Worm (Caenorhabditis elegans) whole organism, late embryonic: ENCODE data around the gene srx-97.

ENCODE experiments used
- C08G9.2 ChIP-seq: sonication (generic microtip); optimal IDR thresholded peaks from 2 replicates; lab custom pipeline; 2016; ENCODE audit warnings: mild to moderate bottlenecking, missing genetic modification characterization, moderate library complexity, missing compliant biosample characterization
- K02D7.2 ChIP-seq: sonication (generic microtip); optimal IDR thresholded peaks from 2 replicates; lab custom pipeline; 2017; ENCODE audit warnings: mild to moderate bottlenecking, missing genetic modification characterization, missing compliant biosample characterization
- T23F11.4 ChIP-seq: fragments of 200-800 bp; sonication (Bioruptor generic); optimal IDR thresholded peaks from 2 replicates; lab custom pipeline; 2018; ENCODE audit warnings: mild to moderate bottlenecking, missing genetic modification characterization, missing compliant biosample characterization
- ahr-1 ChIP-seq: sonication (generic microtip); optimal IDR thresholded peaks from 2 replicates; lab custom pipeline; 2016; ENCODE audit warnings: missing genetic modification characterization, missing compliant biosample characterization
- ceh-18 ChIP-seq: sonication (generic microtip); optimal IDR thresholded peaks from 2 replicates; lab custom pipeline; 2016; ENCODE audit warnings: missing genetic modification characterization, missing compliant biosample characterization
- ceh-2 ChIP-seq: sonication (generic microtip); optimal IDR thresholded peaks from 2 replicates; lab custom pipeline; 2016; ENCODE audit warnings: missing genotype, missing genetic modification characterization, missing compliant biosample characterization
- ceh-22 ChIP-seq: sonication (generic microtip); optimal IDR thresholded peaks from 2 replicates; lab custom pipeline; 2017; ENCODE audit warnings: missing biosample characterization, missing genetic modification characterization
- ceh-48 ChIP-seq: sonication (generic microtip); optimal IDR thresholded peaks from 2 replicates; lab custom pipeline; 2016; ENCODE audit warnings: missing genetic modification characterization, inconsistent platforms, missing compliant biosample characterization
- ceh-6 ChIP-seq: fragments of 200-800 bp; sonication (Bioruptor generic); optimal IDR thresholded peaks from 2 replicates; lab custom pipeline; 2018; ENCODE audit warnings: mild to moderate bottlenecking, missing genetic modification characterization, missing compliant biosample characterization
- ceh-9 ChIP-seq: sonication (generic microtip); optimal IDR thresholded peaks from 2 replicates; lab custom pipeline; 2016; ENCODE audit warnings: mild to moderate bottlenecking, missing genetic modification characterization, inconsistent platforms, missing compliant biosample characterization
- che-1 ChIP-seq: sonication (generic microtip); optimal IDR thresholded peaks from 2 replicates; lab custom pipeline; 2016; ENCODE audit warnings: mild to moderate bottlenecking, missing genetic modification characterization, missing compliant biosample characterization
- elt-2 ChIP-seq: sonication (generic microtip); optimal IDR thresholded peaks from 2 replicates; lab custom pipeline; 2016; ENCODE audit warnings: missing genetic modification reagents, missing genetic modification characterization, missing compliant biosample characterization
- ets-4 ChIP-seq: sonication (generic microtip); optimal IDR thresholded peaks from 2 replicates; lab custom pipeline; 2016; ENCODE audit warnings: missing genetic modification characterization, missing compliant biosample characterization
- eyg-1 ChIP-seq: sonication (generic microtip); optimal IDR thresholded peaks from 2 replicates; lab custom pipeline; 2016; ENCODE audit warnings: missing genotype, missing genetic modification characterization, missing compliant biosample characterization
- fkh-6 ChIP-seq: sonication (generic microtip); optimal IDR thresholded peaks from 2 replicates; lab custom pipeline; 2016; ENCODE audit warnings: missing genetic modification characterization, missing compliant biosample characterization
- gmeb-2 ChIP-seq: sonication (generic microtip); optimal IDR thresholded peaks from 2 replicates; lab custom pipeline; 2016; ENCODE audit warnings: missing genetic modification characterization, inconsistent platforms, missing compliant biosample characterization
- hlh-15 ChIP-seq: sonication (generic microtip); optimal IDR thresholded peaks from 2 replicates; lab custom pipeline; 2016; ENCODE audit warnings: missing genetic modification characterization, missing compliant biosample characterization
- hlh-6 ChIP-seq: sonication (generic microtip); optimal IDR thresholded peaks from 2 replicates; lab custom pipeline; 2016; ENCODE audit warnings: missing genotype, missing genetic modification characterization, missing compliant biosample characterization
- hlh-8 ChIP-seq: sonication (generic microtip); optimal IDR thresholded peaks from 2 replicates; lab custom pipeline; 2016; ENCODE audit warnings: missing genotype, missing genetic modification characterization, missing compliant biosample characterization
- lim-6 ChIP-seq: sonication (generic microtip); optimal IDR thresholded peaks from 2 replicates; lab custom pipeline; 2016; ENCODE audit warnings: missing genetic modification characterization, missing compliant biosample characterization
- lin-11 ChIP-seq: fragments of 200-800 bp; sonication (Bioruptor generic); optimal IDR thresholded peaks from 2 replicates; lab custom pipeline; 2018; ENCODE audit warnings: mild to moderate bottlenecking, missing genetic modification characterization, missing compliant biosample characterization
- mec-3 ChIP-seq: sonication (generic microtip); optimal IDR thresholded peaks from 2 replicates; lab custom pipeline; 2016; ENCODE audit warnings: borderline replicate concordance, missing genetic modification characterization, missing compliant biosample characterization
- nfya-1 ChIP-seq: sonication (generic microtip); optimal IDR thresholded peaks from 2 replicates; lab custom pipeline; 2017; ENCODE audit warnings: missing genetic modification characterization, mild to moderate bottlenecking, missing compliant biosample characterization, antibody characterized with exemption, moderate library complexity
- npax-4 ChIP-seq: sonication (generic microtip); optimal IDR thresholded peaks from 2 replicates; lab custom pipeline; 2016; ENCODE audit warnings: missing genetic modification characterization, missing compliant biosample characterization
- odd-2 ChIP-seq: sonication (generic microtip); optimal IDR thresholded peaks from 2 replicates; lab custom pipeline; 2017; ENCODE audit warnings: antibody characterized with exemption, mild to moderate bottlenecking, missing genetic modification characterization, missing compliant biosample characterization
- pag-3 ChIP-seq: sonication (generic microtip); optimal IDR thresholded peaks from 2 replicates; lab custom pipeline; 2016; ENCODE audit warnings: missing compliant biosample characterization, missing genetic modification characterization, borderline replicate concordance
- pax-1 ChIP-seq: fragments of 150-350 bp; optimal IDR thresholded peaks from 2 replicates; lab custom pipeline; 2014; ENCODE audit warnings: missing biosample characterization, missing genetic modification characterization
- pha-2 ChIP-seq: sonication (generic microtip); optimal IDR thresholded peaks from 2 replicates; lab custom pipeline; 2017; ENCODE audit warnings: mild to moderate bottlenecking, missing genetic modification characterization, missing compliant biosample characterization
- pha-4 ChIP-seq: fragments of 150-350 bp; optimal IDR thresholded peaks from 2 replicates; lab custom pipeline; 2018; ENCODE audit warnings: missing biosample characterization, missing genetic modification reagents, missing genetic modification characterization
- pqm-1 ChIP-seq: sonication (generic microtip); optimal IDR thresholded peaks from 2 replicates; lab custom pipeline; 2016; ENCODE audit warnings: missing genetic modification characterization, missing compliant biosample characterization
- pros-1 ChIP-seq: fragments of 150-350 bp; optimal IDR thresholded peaks from 2 replicates; lab custom pipeline; 2014; ENCODE audit warnings: missing biosample characterization, missing genetic modification reagents, missing genetic modification characterization
- ref-2 ChIP-seq: sonication (generic microtip); optimal IDR thresholded peaks from 2 replicates; lab custom pipeline; 2016; ENCODE audit warnings: missing genetic modification characterization, missing compliant biosample characterization
- sox-2 ChIP-seq: fragments of 200-800 bp; sonication (Bioruptor generic); IDR thresholded peaks from 2 replicates; pipeline ENCODE4 v1.3.6; 2022; ENCODE audit warnings: missing genetic modification reagents, missing genetic modification characterization, missing compliant biosample characterization
- syd-9 ChIP-seq: sonication (generic microtip); optimal IDR thresholded peaks from 2 replicates; lab custom pipeline; 2016; ENCODE audit warnings: mild to moderate bottlenecking, missing genetic modification characterization, moderate library complexity, missing compliant biosample characterization
- tbx-2 ChIP-seq: sonication (generic microtip); optimal IDR thresholded peaks from 2 replicates; lab custom pipeline; 2016; ENCODE audit warnings: missing genetic modification characterization, missing compliant biosample characterization
- tbx-7 ChIP-seq: sonication (generic microtip); optimal IDR thresholded peaks from 2 replicates; lab custom pipeline; 2016; ENCODE audit warnings: missing genotype, missing genetic modification characterization, missing compliant biosample characterization
- ttx-3 ChIP-seq: sonication (generic microtip); optimal IDR thresholded peaks from 2 replicates; lab custom pipeline; 2016; ENCODE audit warnings: missing genetic modification reagents, missing genetic modification characterization, missing compliant biosample characterization
- unc-42 ChIP-seq: sonication (generic microtip); optimal IDR thresholded peaks from 2 replicates; lab custom pipeline; 2016; ENCODE audit warnings: missing genotype, missing genetic modification characterization, missing compliant biosample characterization
- unc-55 ChIP-seq: sonication (generic microtip); optimal IDR thresholded peaks from 2 replicates; lab custom pipeline; 2017; ENCODE audit warnings: missing biosample characterization, missing genetic modification reagents, missing genetic modification characterization
- unc-86 ChIP-seq: sonication (generic microtip); optimal IDR thresholded peaks from 2 replicates; lab custom pipeline; 2016; ENCODE audit warnings: missing genetic modification characterization, missing compliant biosample characterization
- ztf-16 ChIP-seq: sonication (generic microtip); optimal IDR thresholded peaks from 2 replicates; lab custom pipeline; 2017; ENCODE audit warnings: missing genetic modification characterization, missing compliant biosample characterization

Gene srx-97

ce11 chrII:3639238-3639637 lies 30.0 kb downstream of the srx-97 start, which contains the start of gene fbxb-31:
TSS of gene fbxb-31 (minus strand) at chrII:3639338.
- no peak for TF ChIP-seq mec-3 (tag; lab: Kevin White, UChicago)
- no peak for TF ChIP-seq tbx-2 (tag; lab: Kevin White, UChicago)
- TF ChIP-seq unc-42 (tag; lab: Kevin White, UChicago), result no peak
- no peak for TF ChIP-seq ahr-1 (tag; lab: Kevin White, UChicago)
- no peak for TF ChIP-seq ceh-18 (tag; lab: Kevin White, UChicago)
- no peak for TF ChIP-seq lim-6
- TF ChIP-seq C08G9.2 (tag; lab: Kevin White, UChicago), result no peak
- no peak for TF ChIP-seq ceh-9 (tag; lab: Kevin White, UChicago)
- TF ChIP-seq hlh-15 (tag; lab: Kevin White, UChicago), result no peak
- no peak for TF ChIP-seq elt-2 (tag; lab: Kevin White, UChicago)
- no peak for TF ChIP-seq pha-4
- TF ChIP-seq ceh-48 (tag; lab: Kevin White, UChicago), result no peak
- no peak for TF ChIP-seq pqm-1
- TF ChIP-seq ceh-22 (tag; lab: Kevin White, UChicago), result no peak
- TF ChIP-seq ceh-2 (tag; lab: Kevin White, UChicago), result no peak
- TF ChIP-seq ztf-16 (tag; lab: Kevin White, UChicago), result no peak
- no peak for TF ChIP-seq pros-1
- TF ChIP-seq nfya-1 (tag; lab: Kevin White, UChicago), result no peak

- TF ChIP-seq T23F11.4 (GFP tag; lab: Kevin White, UChicago) (no peak), hlh-8 (no peak), pha-2 (no peak), pax-1 (tag; lab: Kevin White, UChicago) (no peak), fkh-6 (tag; lab: Kevin White, UChicago) (no peak), hlh-6 (tag; lab: Kevin White, UChicago) (no peak), elt-2 (tag; lab: Kevin White, UChicago) (no peak), unc-86 (no peak), sox-2 (no peak), unc-55 (GFP tag; lab: Kevin White, UChicago) (no peak), ceh-48 (tag; lab: Kevin White, UChicago) (no peak), pqm-1 (no peak), odd-2 (tag; lab: Kevin White, UChicago) (no peak)
Observed at ce11 chrII:3634765-3635164, 34.5 kb downstream of the srx-97 start.

ce11 chrII:3630810-3631209 lies 38.4 kb downstream of the srx-97 start, which contains the start of gene M151.2:
TSS of gene M151.2 (plus strand) at chrII:3631110.
- no peak for TF ChIP-seq hlh-15 (tag; lab: Kevin White, UChicago)
- no peak for TF ChIP-seq ahr-1 (tag; lab: Kevin White, UChicago)
- TF ChIP-seq npax-4 (tag; lab: Kevin White, UChicago), result no peak
- no peak for TF ChIP-seq odd-2 (tag; lab: Kevin White, UChicago)
- TF ChIP-seq fkh-6 (tag; lab: Kevin White, UChicago), result no peak
- no peak for TF ChIP-seq lim-6
- TF ChIP-seq unc-55 (GFP tag; lab: Kevin White, UChicago), result no peak
- TF ChIP-seq ets-4 (tag; lab: Kevin White, UChicago), result no peak
- TF ChIP-seq gmeb-2 (tag; lab: Kevin White, UChicago), result no peak
- no peak for TF ChIP-seq T23F11.4 (GFP tag; lab: Kevin White, UChicago)
- TF ChIP-seq eyg-1 (tag; lab: Kevin White, UChicago), result no peak
- TF ChIP-seq syd-9 (tag; lab: Kevin White, UChicago), result no peak

- TF ChIP-seq lin-11 (no peak), che-1 (tag; lab: Kevin White, UChicago) (no peak), ets-4 (tag; lab: Kevin White, UChicago) (no peak), ttx-3 (no peak), K02D7.2 (no peak), ref-2 (tag; lab: Kevin White, UChicago) (no peak), ceh-6 (no peak), tbx-7 (tag; lab: Kevin White, UChicago) (no peak), pag-3 (tag; lab: Kevin White, UChicago) (no peak)
- TF ChIP-seq, all 69 proteins: peak for 0
Observed at ce11 chrII:3626872-3627271, 42.3 kb downstream of the srx-97 start, which contains the start of gene M151.3. TSS of gene M151.3 (plus strand) at chrII:3627172.
